Worm (Caenorhabditis elegans): ENCODE results near the gene C23G10.2.

DNA sequence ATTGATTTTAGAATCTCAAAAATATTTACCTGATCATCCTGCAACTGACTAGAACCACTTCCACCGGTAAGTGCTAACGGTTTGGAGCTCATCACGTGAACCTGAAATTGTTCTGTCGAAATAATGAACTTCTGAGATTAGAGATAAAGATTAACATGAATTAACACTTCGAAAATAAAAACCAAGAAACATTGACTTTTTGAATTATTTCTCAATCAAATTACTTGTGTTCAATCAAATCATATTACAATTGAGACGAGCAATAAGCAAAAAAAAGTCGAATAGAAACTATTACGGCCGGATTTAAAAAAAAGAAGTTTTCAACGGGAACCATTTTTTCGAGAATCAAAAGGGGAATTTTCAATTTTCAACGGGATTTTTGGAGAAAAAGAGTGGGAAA lies 37.9 kb downstream of the C23G10.2 start, which contains the start of gene bcas-2:
- no peak for TF ChIP-seq Y75B8A.6 (GFP tag; IDR thresholded peaks at IDR 0.05)
- no peak for TF ChIP-seq nhr-41 (GFP tag; IDR thresholded peaks at IDR 0.05)
- TF ChIP-seq pha-4 (GFP tag; IDR thresholded peaks at IDR 0.05): no peak
- no peak for TF ChIP-seq pha-4 (tag; optimal IDR thresholded peaks at IDR 0.05)
- no peak for TF ChIP-seq ztf-11 (tag; optimal IDR thresholded peaks at IDR 0.05)
